Worm (Caenorhabditis elegans): Measurements from ENCODE around the gene deg-1.

DNA sequence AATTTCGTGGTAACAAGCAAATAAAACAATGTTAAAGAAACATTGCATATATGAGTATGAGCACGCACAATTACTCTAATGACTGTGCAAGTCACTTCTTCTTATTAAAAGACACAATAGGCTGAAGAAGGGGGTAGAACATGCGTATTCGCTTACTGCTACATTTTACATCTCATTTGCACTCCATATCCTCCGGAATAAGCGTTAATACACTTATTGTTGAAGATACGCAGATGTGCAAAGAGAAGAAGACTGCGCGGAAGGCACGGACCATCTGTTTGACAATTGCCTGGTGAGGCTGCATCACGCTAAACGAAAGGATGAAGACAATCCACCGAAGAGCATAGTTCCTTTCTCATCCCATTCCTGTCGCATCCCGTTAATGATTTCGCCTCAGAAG, 40.0 kb upstream of the deg-1 start:
- no peak for TF ChIP-seq ztf-11 (tag; optimal IDR thresholded peaks at IDR 0.05)
- no peak for TF ChIP-seq blmp-1 (tag; optimal IDR thresholded peaks at IDR 0.05; ENCODE audit: insufficient read depth)

Measured in whole organism, L2 larva.